In genomic region chr2L:16817421-16818101, dm6 we compare ENCODE assay signal across 4 fruit fly cellular contexts.
TF ChIP-seq lines count a peak whose summit lies in the region.

No protein-coding gene starts in this region.

- no peak for TF ChIP-seq CTCF in whole organism, embryonic (GFP tag; optimal IDR thresholded peaks at IDR 0.05; lab: Kevin White, UChicago)

TF ChIP-seq in whole organism, embryonic, 481 proteins besides CTCF, POLR2A, EP300 and RAD21 (continues in another document):
- TF ChIP-seq Hr51 (GFP tag; optimal IDR thresholded peaks at IDR 0.05; lab: Kevin White, UChicago) (peak in 1 of 2 experiments; percentile 37), shn (GFP tag; optimal IDR thresholded peaks at IDR 0.05; lab: Kevin White, UChicago) (peak; percentile 38), CG31441 (GFP tag; IDR thresholded peaks at IDR 0.05; lab: Robert Waterston, UW) (0 out of 2 replicates have a peak, but pooled peaks have one; percentile 15), NK7.1 (GFP tag; optimal IDR thresholded peaks at IDR 0.05; lab: Kevin White, UChicago) (peak; percentile 21), CG9727 (GFP tag; optimal IDR thresholded peaks at IDR 0.05; lab: Kevin White, UChicago) (peak; percentile 14), Hr3 (GFP tag; optimal IDR thresholded peaks at IDR 0.05; lab: Kevin White, UChicago) (peak; percentile 3), ci (GFP tag; IDR thresholded peaks at IDR 0.05; lab: Robert Waterston, UW) (peak; percentile 33; the same call in 1 of the 3 replicates), Side (GFP tag; optimal IDR thresholded peaks at IDR 0.05; lab: Kevin White, UChicago) (peak; percentile 22), CG13424 (tag; optimal IDR thresholded peaks at IDR 0.05; lab: Kevin White, UChicago) (peak; percentile 0), Camta (GFP tag; optimal IDR thresholded peaks at IDR 0.05; lab: Kevin White, UChicago) (peak; percentile 3), CG11504 (tag; optimal IDR thresholded peaks at IDR 0.05; lab: Kevin White, UChicago) (peak; percentile 43), Opbp (GFP tag; IDR thresholded peaks at IDR 0.05; lab: Robert Waterston, UW; ENCODE audit: partially characterized antibody) (no peak), CG12659 (GFP tag; optimal IDR thresholded peaks at IDR 0.05; lab: Kevin White, UChicago) (no peak), MBD-R2 (GFP tag; IDR thresholded peaks at IDR 0.05; lab: Robert Waterston, UW) (no peak), prd (optimal IDR thresholded peaks at IDR 0.05; lab: Kevin White, UChicago) (no peak), prd (GFP tag; IDR thresholded peaks at IDR 0.05; lab: Robert Waterston, UW) (0 out of 3 replicates have a peak, but pooled peaks have one; percentile 9), CG13624 (GFP tag; optimal IDR thresholded peaks at IDR 0.05; lab: Kevin White, UChicago) (no peak), CG9609 (GFP tag; optimal IDR thresholded peaks at IDR 0.05; lab: Kevin White, UChicago) (peak; percentile 8), GATAe (GFP tag; conservative IDR thresholded peaks at IDR 0.05; lab: Robert Waterston, UW) (peak; percentile 37; the same call in 1 of the 2 replicates), CG11560 (tag; IDR thresholded peaks at IDR 0.05; lab: Robert Waterston, UW) (no peak), row (GFP tag; IDR thresholded peaks at IDR 0.05; lab: Robert Waterston, UW) (peak; percentile 37; the same call in 2 of the 3 replicates)

TF ChIP-seq in whole organism, prepupa, 60 proteins besides CTCF, POLR2A, EP300 and RAD21:
- TF ChIP-seq topi (GFP tag; optimal IDR thresholded peaks at IDR 0.05; lab: Kevin White, UChicago) (peak; percentile 7), CG8632 (GFP tag; optimal IDR thresholded peaks at IDR 0.05; lab: Kevin White, UChicago) (no peak), CG31627 (GFP tag; optimal IDR thresholded peaks at IDR 0.05; lab: Kevin White, UChicago) (peak; percentile 5), Met (GFP tag; optimal IDR thresholded peaks at IDR 0.05; lab: Kevin White, UChicago) (peak; percentile 20), OdsH (GFP tag; optimal IDR thresholded peaks at IDR 0.05; lab: Kevin White, UChicago) (no peak), CG11762 (GFP tag; optimal IDR thresholded peaks at IDR 0.05; lab: Kevin White, UChicago; ENCODE audit: insufficient read depth) (no peak), Hr39 (GFP tag; optimal IDR thresholded peaks at IDR 0.05; lab: Kevin White, UChicago) (peak; percentile 2), Eip75B (GFP tag; optimal IDR thresholded peaks at IDR 0.05; lab: Kevin White, UChicago) (no peak), svp (GFP tag; lab: Kevin White, UChicago) (peak; percentile 96), CG3032 (tag; optimal IDR thresholded peaks at IDR 0.05; lab: Kevin White, UChicago) (no peak), CG6854 (GFP tag; optimal IDR thresholded peaks at IDR 0.05; lab: Kevin White, UChicago) (no peak), Gug (GFP tag; IDR thresholded peaks at IDR 0.05; lab: Robert Waterston, UW) (no peak), Eip78C (GFP tag; lab: Kevin White, UChicago) (peak; percentile 33), pdm3 (GFP tag; optimal IDR thresholded peaks at IDR 0.05; lab: Kevin White, UChicago) (no peak), vri (GFP tag; optimal IDR thresholded peaks at IDR 0.05; lab: Kevin White, UChicago) (peak; percentile 86)
TF ChIP-seq in whole organism, prepupa: peak in this region for 7.

TF ChIP-seq in whole organism, pupa, 21 proteins besides CTCF, POLR2A, EP300 and RAD21:
- TF ChIP-seq CG12605 (GFP tag; IDR thresholded peaks at IDR 0.05; lab: Robert Waterston, UW) (no peak), Snoo (tag; optimal IDR thresholded peaks at IDR 0.05; lab: Kevin White, UChicago) (no peak), CG8159 (tag; optimal IDR thresholded peaks at IDR 0.05; lab: Kevin White, UChicago) (peak; percentile 50)
TF ChIP-seq in whole organism, pupa: peak in this region for 1.

TF ChIP-seq in whole organism, wandering third instar larva, 38 proteins besides CTCF, POLR2A, EP300 and RAD21:
- no peak for TF ChIP-seq Hr83 (GFP tag; optimal IDR thresholded peaks at IDR 0.05; lab: Kevin White, UChicago; ENCODE audit: poor library complexity, severe bottlenecking)
- TF ChIP-seq fru (GFP tag; optimal IDR thresholded peaks at IDR 0.05; lab: Kevin White, UChicago) = peak; percentile 55
- no peak for TF ChIP-seq Sp1 (GFP tag; optimal IDR thresholded peaks at IDR 0.05; lab: Kevin White, UChicago)
- TF ChIP-seq CrebA (GFP tag; optimal IDR thresholded peaks at IDR 0.05; lab: Kevin White, UChicago; ENCODE audit: borderline replicate concordance) = no peak
- TF ChIP-seq ey (GFP tag; optimal IDR thresholded peaks at IDR 0.05; lab: Kevin White, UChicago) = peak; percentile 56
- TF ChIP-seq Hnf4 (GFP tag; optimal IDR thresholded peaks at IDR 0.05; lab: Kevin White, UChicago) = no peak
- peak; percentile 11 for TF ChIP-seq HLH106 (tag; optimal IDR thresholded peaks at IDR 0.05; lab: Kevin White, UChicago)
- TF ChIP-seq Jra (GFP tag; optimal IDR thresholded peaks at IDR 0.05; lab: Kevin White, UChicago) = no peak
- TF ChIP-seq Abd-B (GFP tag; optimal IDR thresholded peaks at IDR 0.05; lab: Kevin White, UChicago) = no peak
- no peak for TF ChIP-seq Mio (GFP tag; optimal IDR thresholded peaks at IDR 0.05; lab: Kevin White, UChicago)
- no peak for TF ChIP-seq Myc (optimal IDR thresholded peaks at IDR 0.05; lab: Kevin White, UChicago)
- no peak for TF ChIP-seq Vsx2 (GFP tag; optimal IDR thresholded peaks at IDR 0.05; lab: Kevin White, UChicago; ENCODE audit: partially characterized antibody)
- TF ChIP-seq usp (GFP tag; optimal IDR thresholded peaks at IDR 0.05; lab: Kevin White, UChicago) = no peak
- no peak for TF ChIP-seq jim (GFP tag; optimal IDR thresholded peaks at IDR 0.05; lab: Kevin White, UChicago)
- TF ChIP-seq Rel (GFP tag; optimal IDR thresholded peaks at IDR 0.05; lab: Kevin White, UChicago) = no peak
- no peak for TF ChIP-seq Rel (tag; optimal IDR thresholded peaks at IDR 0.05; lab: Kevin White, UChicago)
- TF ChIP-seq psq (GFP tag; optimal IDR thresholded peaks at IDR 0.05; lab: Kevin White, UChicago) = no peak
- no peak for TF ChIP-seq pan (optimal IDR thresholded peaks at IDR 0.05; lab: Kevin White, UChicago)
- TF ChIP-seq h (GFP tag; optimal IDR thresholded peaks at IDR 0.05; lab: Kevin White, UChicago) = peak; percentile 48
- peak in 1 of 2 experiments; percentile 69 for TF ChIP-seq foxo (GFP tag; optimal IDR thresholded peaks at IDR 0.05; lab: Kevin White, UChicago)
- no peak for TF ChIP-seq br (GFP tag; optimal IDR thresholded peaks at IDR 0.05; lab: Kevin White, UChicago)
- no peak for TF ChIP-seq CG32264 (GFP tag; optimal IDR thresholded peaks at IDR 0.05; lab: Kevin White, UChicago)
- TF ChIP-seq sage (GFP tag; optimal IDR thresholded peaks at IDR 0.05; lab: Kevin White, UChicago) = no peak
- TF ChIP-seq dsf (GFP tag; optimal IDR thresholded peaks at IDR 0.05; lab: Kevin White, UChicago; ENCODE audit: borderline replicate concordance) = no peak
- no peak for TF ChIP-seq CG9705 (GFP tag; optimal IDR thresholded peaks at IDR 0.05; lab: Kevin White, UChicago)
- TF ChIP-seq Hr78 (GFP tag; optimal IDR thresholded peaks at IDR 0.05; lab: Kevin White, UChicago) = no peak
- no peak for TF ChIP-seq Dfd (GFP tag; optimal IDR thresholded peaks at IDR 0.05; lab: Kevin White, UChicago)
- TF ChIP-seq Dif (GFP tag; optimal IDR thresholded peaks at IDR 0.05; lab: Kevin White, UChicago; ENCODE audit: partially characterized antibody) = no peak
- TF ChIP-seq lola (GFP tag; optimal IDR thresholded peaks at IDR 0.05; lab: Kevin White, UChicago) = no peak
- no peak for TF ChIP-seq sv (GFP tag; optimal IDR thresholded peaks at IDR 0.05; lab: Kevin White, UChicago)
- no peak for TF ChIP-seq woc (GFP tag; optimal IDR thresholded peaks at IDR 0.05; lab: Kevin White, UChicago)
- no peak for TF ChIP-seq tai (GFP tag; optimal IDR thresholded peaks at IDR 0.05; lab: Kevin White, UChicago)
- no peak for TF ChIP-seq dl (GFP tag; optimal IDR thresholded peaks at IDR 0.05; lab: Kevin White, UChicago; ENCODE audit: insufficient read depth in 1 of 2, partially characterized antibody in 2 of 2)
- TF ChIP-seq dmrt93B (GFP tag; optimal IDR thresholded peaks at IDR 0.05; lab: Kevin White, UChicago) = no peak
- no peak for TF ChIP-seq N (GFP tag; optimal IDR thresholded peaks at IDR 0.05; lab: Kevin White, UChicago)
- TF ChIP-seq GATAd (GFP tag; optimal IDR thresholded peaks at IDR 0.05; lab: Kevin White, UChicago) = no peak
- peak; percentile 56 for TF ChIP-seq rgr (GFP tag; optimal IDR thresholded peaks at IDR 0.05; lab: Kevin White, UChicago)
- peak; percentile 33 for TF ChIP-seq OdsH (GFP tag; optimal IDR thresholded peaks at IDR 0.05; lab: Kevin White, UChicago)
- no peak for TF ChIP-seq brk (GFP tag; optimal IDR thresholded peaks at IDR 0.05; lab: Kevin White, UChicago)

Comparison
In these comparisons a context has a peak if more than half of its experiments do, and no peak if none do; other contexts are left out.
1. Of the 7 proteins assayed by ChIP-seq in both whole organism, embryonic and whole organism, prepupa: peak only in whole organism, embryonic: Sox102F; only in whole organism, prepupa: Hr39; in both: none; in neither: 5.